Worm (Caenorhabditis elegans): ENCODE results near the gene F23F1.6.

Gene F23F1.6

ce11 chrII:39437-39836 lies 2.3 kb upstream of the F23F1.6 start, which contains the start of gene spp-24:
Gene spp-24, minus strand, starts transcription at chrII:39537.
- TF ChIP-seq lin-11 (tag; optimal IDR thresholded peaks at IDR 0.05) (no peak), ceh-30 (tag; optimal IDR thresholded peaks at IDR 0.05) (no peak), K09A11.1 (tag; optimal IDR thresholded peaks at IDR 0.05; ENCODE audit: insufficient read depth) (no peak), hlh-6 (tag; optimal IDR thresholded peaks at IDR 0.05) (no peak), T23F11.4 (GFP tag; optimal IDR thresholded peaks at IDR 0.05) (no peak), pha-2 (tag; optimal IDR thresholded peaks at IDR 0.05) (no peak), K02D7.2 (tag; optimal IDR thresholded peaks at IDR 0.05) (no peak), ceh-19 (GFP tag; optimal IDR thresholded peaks at IDR 0.05) (no peak), ceh-31 (tag; optimal IDR thresholded peaks at IDR 0.05) (no peak), unc-55 (GFP tag; optimal IDR thresholded peaks at IDR 0.05) (no peak), nhr-11 (tag; optimal IDR thresholded peaks at IDR 0.05) (no peak), mec-3 (tag; optimal IDR thresholded peaks at IDR 0.05; ENCODE audit: borderline replicate concordance) (no peak), fkh-10 (GFP tag; optimal IDR thresholded peaks at IDR 0.05) (no peak), Y22D7AL.16 (tag; optimal IDR thresholded peaks at IDR 0.05) (no peak), zip-5 (tag; optimal IDR thresholded peaks at IDR 0.05) (no peak), pros-1 (tag; optimal IDR thresholded peaks at IDR 0.05) (no peak), ets-4 (tag; optimal IDR thresholded peaks at IDR 0.05) (no peak), odd-2 (tag; optimal IDR thresholded peaks at IDR 0.05) (no peak)

DNA sequence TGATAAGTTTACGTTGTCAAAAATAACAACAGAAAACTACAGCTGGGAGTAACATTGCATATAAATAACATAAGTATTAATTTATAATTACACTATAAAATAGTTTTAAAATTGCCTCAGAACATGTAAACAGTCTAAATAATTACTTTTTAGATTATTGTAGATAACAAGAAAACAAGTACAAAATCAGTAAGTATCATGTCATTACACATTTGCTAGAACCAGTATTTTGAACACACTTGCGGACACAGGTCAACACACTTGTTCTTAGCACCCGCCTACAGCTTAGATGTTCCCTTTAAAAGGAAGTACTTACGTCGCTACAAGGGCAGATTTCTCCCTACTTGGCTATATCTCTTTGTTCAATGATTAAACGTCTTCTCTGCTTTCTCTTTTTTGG lies 3.2 kb downstream of the F23F1.6 start, which contains the start of gene F23F1.2:
Gene F23F1.2 (plus strand): TSS at position 301 of the 400 bp plus-strand sequence.
- no peak for TF ChIP-seq ceh-45 (GFP tag; IDR thresholded peaks at IDR 0.05)
- TF ChIP-seq sdc-2 (tag; optimal IDR thresholded peaks at IDR 0.05), result no peak
- TF ChIP-seq K09A11.1 (tag; optimal IDR thresholded peaks at IDR 0.05; ENCODE audit: insufficient read depth), result no peak
- TF ChIP-seq ceh-14 (tag; optimal IDR thresholded peaks at IDR 0.05), result no peak

DNA sequence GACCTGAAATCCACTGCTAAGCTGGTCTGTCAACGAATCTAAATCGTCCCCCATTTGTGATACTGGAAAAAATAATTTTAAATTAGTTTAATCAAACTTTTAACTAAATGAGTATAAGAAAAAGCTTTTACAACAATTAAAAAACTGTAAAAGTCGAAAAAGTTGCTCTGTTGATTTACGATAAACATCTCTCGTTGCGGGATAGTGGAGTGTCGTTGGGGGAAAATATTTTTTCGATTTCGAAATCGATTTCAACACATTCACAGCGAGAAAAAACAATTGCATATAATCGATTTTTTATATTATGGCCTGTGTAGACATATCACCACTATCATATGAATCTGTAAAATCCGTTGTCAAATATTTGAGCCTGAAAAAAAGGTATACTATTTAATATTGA lies 5.6 kb downstream of the F23F1.6 start, which contains the start of the genes F23F1.5 and fbxc-54:
Gene F23F1.5 (minus strand): TSS at position 64 of the 400 bp plus-strand sequence.
Gene fbxc-54 (plus strand): TSS at position 199 of the 400 bp plus-strand sequence.
- TF ChIP-seq sdc-2 (tag; optimal IDR thresholded peaks at IDR 0.05), result no peak
- no peak for TF ChIP-seq fax-1 (tag; optimal IDR thresholded peaks at IDR 0.05)
- no peak for TF ChIP-seq ceh-34 (tag; optimal IDR thresholded peaks at IDR 0.05)
- TF ChIP-seq ceh-48 (tag; optimal IDR thresholded peaks at IDR 0.05), result no peak
- no peak for TF ChIP-seq elt-4 (tag; optimal IDR thresholded peaks at IDR 0.05)
- no peak for TF ChIP-seq ceh-6 (GFP tag; optimal IDR thresholded peaks at IDR 0.05)
- TF ChIP-seq K09A11.1 (tag; optimal IDR thresholded peaks at IDR 0.05; ENCODE audit: insufficient read depth), result no peak

DNA sequence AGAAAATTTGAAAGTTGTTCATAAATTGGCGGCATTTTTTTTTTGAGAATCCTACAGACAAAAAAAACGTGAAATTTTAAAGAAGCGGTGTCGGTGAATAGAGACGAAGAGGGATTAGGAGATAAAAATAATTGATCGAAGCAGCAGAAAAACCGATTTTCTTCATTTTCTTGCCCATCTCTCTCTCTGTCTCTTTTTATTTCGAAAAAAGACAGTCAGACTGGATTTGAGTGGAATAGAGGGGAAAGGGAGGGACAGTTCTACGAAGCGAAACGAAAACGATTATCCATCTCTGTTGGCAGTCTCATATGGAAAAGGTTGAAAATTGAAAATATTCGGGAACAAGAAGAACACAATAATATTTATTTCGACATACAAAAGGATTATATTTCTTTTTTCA lies 7.5 kb downstream of the F23F1.6 start:
- no peak for TF ChIP-seq pha-4 (tag; optimal IDR thresholded peaks at IDR 0.05)
- TF ChIP-seq ceh-19 (GFP tag; optimal IDR thresholded peaks at IDR 0.05), result no peak
- no peak for TF ChIP-seq sox-4 (tag; optimal IDR thresholded peaks at IDR 0.05)
- no peak for TF ChIP-seq nhr-232 (tag; optimal IDR thresholded peaks at IDR 0.05)
- TF ChIP-seq tbx-7 (tag; optimal IDR thresholded peaks at IDR 0.05), result no peak

DNA sequence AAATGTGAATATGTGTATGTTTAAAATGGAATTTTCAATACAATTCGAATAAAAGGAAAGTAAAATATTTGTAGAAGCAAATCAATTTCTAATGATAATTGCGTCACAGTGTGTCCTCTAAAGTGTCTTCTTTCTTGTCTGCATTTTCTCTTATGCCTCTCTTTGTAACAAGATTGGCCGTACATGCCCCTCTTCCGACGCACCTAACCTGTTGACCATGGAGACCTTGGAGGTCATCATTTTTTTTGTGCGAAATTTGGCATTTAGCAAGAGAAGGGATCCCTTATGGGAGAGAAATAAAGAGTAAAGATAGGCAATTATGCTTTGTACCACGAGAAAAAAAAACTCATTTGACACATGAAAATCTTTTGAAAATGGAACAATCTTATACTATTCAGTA lies 8.8 kb downstream of the F23F1.6 start, which contains the start of gene F23F1.4:
Gene F23F1.4 (minus strand): TSS at position 141 of the 400 bp plus-strand sequence.
- no peak for TF ChIP-seq pat-9 (tag; optimal IDR thresholded peaks at IDR 0.05)
- no peak for TF ChIP-seq fkh-10 (GFP tag; optimal IDR thresholded peaks at IDR 0.05)
- no peak for TF ChIP-seq elt-4 (tag; optimal IDR thresholded peaks at IDR 0.05)
- no peak for TF ChIP-seq ceh-48 (tag; optimal IDR thresholded peaks at IDR 0.05)
- no peak for TF ChIP-seq ceh-14 (tag; optimal IDR thresholded peaks at IDR 0.05)
- no peak for TF ChIP-seq hlh-15 (tag; optimal IDR thresholded peaks at IDR 0.05)
- TF ChIP-seq lim-6 (tag; optimal IDR thresholded peaks at IDR 0.05), result no peak
- TF ChIP-seq nhr-11 (tag; optimal IDR thresholded peaks at IDR 0.05), result no peak
- no peak for TF ChIP-seq pag-3 (tag; optimal IDR thresholded peaks at IDR 0.05; ENCODE audit: borderline replicate concordance)
- no peak for TF ChIP-seq fax-1 (tag; optimal IDR thresholded peaks at IDR 0.05)
- no peak for TF ChIP-seq pros-1 (tag; optimal IDR thresholded peaks at IDR 0.05)
- no peak for TF ChIP-seq hlh-8 (tag; optimal IDR thresholded peaks at IDR 0.05)
- TF ChIP-seq T23F11.4 (GFP tag; optimal IDR thresholded peaks at IDR 0.05), result no peak
- TF ChIP-seq C08G9.2 (tag; optimal IDR thresholded peaks at IDR 0.05), result no peak
- TF ChIP-seq sox-4 (tag; optimal IDR thresholded peaks at IDR 0.05), result no peak
- TF ChIP-seq pha-2 (tag; optimal IDR thresholded peaks at IDR 0.05), result no peak
- no peak for TF ChIP-seq ceh-18 (tag; optimal IDR thresholded peaks at IDR 0.05)
- TF ChIP-seq ceh-22 (tag; optimal IDR thresholded peaks at IDR 0.05), result no peak
